Fruit fly (Drosophila melanogaster): ENCODE data around the gene Ran-like.

- TF ChIP-seq CTCF (optimal IDR thresholded peaks at IDR 0.05) (no peak), CG8478 (optimal IDR thresholded peaks at IDR 0.05) (no peak)
These were observed 13.5 kb upstream of the Ran-like start, which contains the start of gene CG7275 for dm6 chr3L:15498745-15499144.

Measured in S2 (cell line).